Fruit fly (Drosophila melanogaster) whole organism, embryonic: ENCODE results near the gene CG8379.

Source experiments
- CG2712 ChIP-seq: fragments of 200-800 bp; optimal IDR thresholded peaks from 3 replicates; lab custom pipeline; 2019; ENCODE audit warnings: missing biosample characterization, mild to moderate bottlenecking, missing genetic modification characterization, moderate library complexity
- CG5245 ChIP-seq: fragments of 200-800 bp; sonication (Bioruptor generic); optimal IDR thresholded peaks from 3 replicates; lab custom pipeline; 2016; ENCODE audit warnings: missing biosample characterization, missing genetic modification characterization
- CG6765 ChIP-seq: fragments of 200-800 bp; sonication (Bioruptor generic); optimal IDR thresholded peaks from 3 replicates; lab custom pipeline; 2017; ENCODE audit warnings: missing biosample characterization, mild to moderate bottlenecking, missing genetic modification characterization
- CG6854 ChIP-seq: fragments of 200-800 bp; sonication (Bioruptor generic); optimal IDR thresholded peaks from 3 replicates; lab custom pipeline; 2017; ENCODE audit warnings: missing biosample characterization, mild to moderate bottlenecking, missing genetic modification characterization
- D19B ChIP-seq: fragments of 200-800 bp; sonication (Bioruptor generic); optimal IDR thresholded peaks from 2 replicates; lab custom pipeline; 2017; ENCODE audit warnings: missing biosample characterization, mild to moderate bottlenecking, missing genetic modification characterization
- HmgD ChIP-seq: fragments of 200-800 bp; sonication (Bioruptor generic); optimal IDR thresholded peaks from 3 replicates; lab custom pipeline; 2016; ENCODE audit warnings: missing biosample characterization, missing genetic modification characterization
- crol ChIP-seq: fragments of 200-800 bp; sonication (Bioruptor generic); IDR thresholded peaks from 2 replicates; pipeline ENCODE4 v1.3.6; 2022; ENCODE audit warnings: missing biosample characterization, missing genetic modification characterization
- luna ChIP-seq: fragments of 200-800 bp; sonication (Bioruptor generic); optimal IDR thresholded peaks from 2 replicates; lab custom pipeline; 2016; ENCODE audit warnings: missing biosample characterization, missing genetic modification characterization
- nau ChIP-seq: fragments of 200-800 bp; sonication (Bioruptor generic); optimal IDR thresholded peaks from 3 replicates; lab custom pipeline; 2017; ENCODE audit warnings: missing biosample characterization, mild to moderate bottlenecking, missing genetic modification characterization, missing genetic modification reagents
- pan ChIP-seq, 4 experiments: fragments of >200 bp in 3 of 4; fragments of 200-800 bp in 1 of 4; sonication (Bioruptor generic) in 1 of 4; optimal IDR thresholded peaks in 3 of 4; IDR thresholded peaks in 1 of 4; 2 replicates each; pipeline versions ENCODE4 v1.3.6 to Lab custom; 2017 to 2022; ENCODE audit warnings: missing biosample characterization in 2 of 4, missing genetic modification characterization in 2 of 4, mixed read lengths in 1 of 4
- schlank ChIP-seq: fragments of 200-800 bp; sonication (Bioruptor generic); optimal IDR thresholded peaks from 2 replicates; lab custom pipeline; 2018; ENCODE audit warnings: missing biosample characterization, mild to moderate bottlenecking, missing genetic modification characterization
- stc ChIP-seq: fragments of 200-800 bp; sonication (Bioruptor generic); IDR thresholded peaks from 2 replicates; pipeline ENCODE4 v1.3.6; 2022; ENCODE audit warnings: missing biosample characterization, missing genetic modification characterization

dm6 chr3R:8856242-8856641 lies 32.0 kb downstream of the CG8379 start:
- TF ChIP-seq schlank (tag; lab: Kevin White, UChicago): no peak
- no peak for TF ChIP-seq luna (GFP tag; lab: Kevin White, UChicago)
- no peak for TF ChIP-seq HmgD (GFP tag; lab: Kevin White, UChicago)
- no peak for TF ChIP-seq nau (GFP tag; lab: Kevin White, UChicago)
- TF ChIP-seq stc (GFP tag; lab: Robert Waterston, UW): no peak
- TF ChIP-seq crol (GFP tag; lab: Robert Waterston, UW): no peak
- TF ChIP-seq CG6854: no peak
- TF ChIP-seq CG6765: no peak
- no peak for TF ChIP-seq D19B (GFP tag; lab: Kevin White, UChicago)
- no peak for TF ChIP-seq pan (optimal IDR thresholded peaks at IDR 0.05; lab: Kevin White, UChicago)
- no peak for TF ChIP-seq pan (GFP tag; optimal IDR thresholded peaks at IDR 0.05 in 1 of 2, IDR thresholded peaks at IDR 0.05 in 1 of 2)
- no peak for TF ChIP-seq CG5245 (GFP tag; lab: Kevin White, UChicago)
- no peak for TF ChIP-seq CG2712 (tag; lab: Kevin White, UChicago)
